Worm (Caenorhabditis elegans) whole organism, L4 larva: Measurements from ENCODE around the gene fbxa-208.
A peak's percentile ranks its signal among the peaks of the same experiment; 100 is the strongest.

Source experiments
- F37D6.2 ChIP-seq: sonication (generic microtip); optimal IDR thresholded peaks from 2 replicates; lab custom pipeline; 2016; ENCODE audit warnings: mild to moderate bottlenecking, missing genetic modification characterization, missing compliant biosample characterization
- Y105C5A.15 ChIP-seq: fragments of 200-800 bp; sonication (Bioruptor generic); IDR thresholded peaks from 2 replicates; pipeline ENCODE4 v1.3.6; 2022; ENCODE audit warnings: missing genetic modification characterization, missing compliant biosample characterization
- aha-1 ChIP-seq: fragments of 150-350 bp; peaks from one replicate; lab custom pipeline; 2014; ENCODE audit warnings: missing biosample characterization, missing genetic modification characterization
- arid-1 ChIP-seq: fragments of 200-800 bp; sonication (Bioruptor generic); conservative IDR thresholded peaks from 2 replicates; pipeline ENCODE4 v1.3.6; 2022; ENCODE audit warnings: missing genetic modification reagents, missing genetic modification characterization, missing compliant biosample characterization
- attf-4 ChIP-seq: sonication (generic microtip); optimal IDR thresholded peaks from 3 replicates; lab custom pipeline; 2017; ENCODE audit warnings: missing biosample characterization, missing genetic modification characterization
- ceh-28 ChIP-seq: fragments of 150-350 bp; optimal IDR thresholded peaks from 2 replicates; lab custom pipeline; 2014; ENCODE audit warnings: missing biosample characterization, missing genetic modification reagents, missing genetic modification characterization
- ceh-44 ChIP-seq: fragments of 200-800 bp; sonication (Bioruptor generic); IDR thresholded peaks from 2 replicates; pipeline ENCODE4 v1.3.6; 2022; ENCODE audit warnings: missing genetic modification reagents, missing genetic modification characterization, missing compliant biosample characterization
- ceh-62 ChIP-seq: sonication (generic microtip); optimal IDR thresholded peaks from 2 replicates; lab custom pipeline; 2017; ENCODE audit warnings: missing biosample characterization, missing genetic modification characterization
- daf-19 ChIP-seq: fragments of 200-800 bp; sonication (Bioruptor generic); conservative IDR thresholded peaks from 2 replicates; pipeline ENCODE4 v1.3.6; 2022; ENCODE audit warnings: missing genetic modification characterization, missing compliant biosample characterization
- dmd-8 ChIP-seq: fragments of 200-800 bp; sonication (Bioruptor generic); IDR thresholded peaks from 2 replicates; pipeline ENCODE4 v1.3.6; 2022; ENCODE audit warnings: missing genetic modification characterization, missing compliant biosample characterization
- dmd-9 ChIP-seq: fragments of 200-800 bp; sonication (Bioruptor generic); IDR thresholded peaks from 2 replicates; pipeline ENCODE4 v1.3.6; 2022; ENCODE audit warnings: missing genetic modification reagents, missing genetic modification characterization, missing compliant biosample characterization
- dpl-1 ChIP-seq: fragments of 150-350 bp; optimal IDR thresholded peaks from 2 replicates; lab custom pipeline; 2014; ENCODE audit warnings: missing biosample characterization, missing genetic modification reagents, missing genetic modification characterization
- dve-1 ChIP-seq: sonication (generic microtip); optimal IDR thresholded peaks from 2 replicates; lab custom pipeline; 2017; ENCODE audit warnings: antibody characterized with exemption, mild to moderate bottlenecking, missing genetic modification characterization, missing compliant biosample characterization; ENCODE audit not compliant: insufficient read depth
- egl-27 ChIP-seq: sonication (generic microtip); optimal IDR thresholded peaks from 3 replicates; lab custom pipeline; 2017; ENCODE audit warnings: missing biosample characterization, missing genetic modification reagents, missing genetic modification characterization
- egl-43 ChIP-seq: fragments of 200-800 bp; sonication (Bioruptor generic); IDR thresholded peaks from 2 replicates; pipeline ENCODE4 v1.3.6; 2022; ENCODE audit warnings: missing genetic modification reagents, missing genetic modification characterization, missing compliant biosample characterization
- gei-8 ChIP-seq: fragments of 200-800 bp; sonication (Bioruptor generic); optimal IDR thresholded peaks from 2 replicates; lab custom pipeline; 2018; ENCODE audit warnings: mild to moderate bottlenecking, missing genetic modification characterization, missing compliant biosample characterization
- hif-1 ChIP-seq, 2 experiments: sonication (generic microtip); optimal IDR thresholded peaks; 2 replicates each; lab custom pipeline; 2016 to 2017; ENCODE audit warnings: missing compliant biosample characterization in 2 of 2, missing genetic modification characterization in 2 of 2, missing genetic modification reagents in 2 of 2, missing genotype in 2 of 2, mild to moderate bottlenecking in 1 of 2
- hlh-11 ChIP-seq: fragments of 200-800 bp; sonication (Bioruptor generic); optimal IDR thresholded peaks from 2 replicates; lab custom pipeline; 2018; ENCODE audit warnings: mild to moderate bottlenecking, missing genetic modification characterization, missing compliant biosample characterization
- hlh-30 ChIP-seq: sonication (generic microtip); optimal IDR thresholded peaks from 2 replicates; lab custom pipeline; 2017; ENCODE audit warnings: antibody characterized with exemption, mild to moderate bottlenecking, missing genetic modification characterization, missing compliant biosample characterization; ENCODE audit not compliant: insufficient read depth
- lim-7 ChIP-seq: fragments of 200-800 bp; sonication (Bioruptor generic); IDR thresholded peaks from 2 replicates; pipeline ENCODE4 v1.3.6; 2022; ENCODE audit warnings: missing genetic modification characterization, missing compliant biosample characterization
- lin-1 ChIP-seq: fragments of 200-800 bp; sonication (Bioruptor generic); IDR thresholded peaks from 2 replicates; pipeline ENCODE4 v1.3.6; 2022; ENCODE audit warnings: missing genetic modification reagents, missing genetic modification characterization, missing compliant biosample characterization
- lin-13 ChIP-seq: fragments of 150-350 bp; optimal IDR thresholded peaks from 2 replicates; lab custom pipeline; 2014; ENCODE audit warnings: missing biosample characterization, missing genetic modification reagents, missing genetic modification characterization
- lin-15B ChIP-seq: fragments of 150-350 bp; sonication (generic microtip); optimal IDR thresholded peaks from 3 replicates; lab custom pipeline; 2014; ENCODE audit warnings: missing biosample characterization, missing genetic modification characterization
- lin-29 ChIP-seq: fragments of 200-800 bp; sonication (Bioruptor generic); IDR thresholded peaks from 2 replicates; pipeline ENCODE4 v1.3.6; 2022; ENCODE audit warnings: missing genetic modification reagents, missing genetic modification characterization, missing compliant biosample characterization
- lin-38 ChIP-seq: fragments of 200-800 bp; sonication (Bioruptor generic); IDR thresholded peaks from 2 replicates; pipeline ENCODE4 v1.3.6; 2022; ENCODE audit warnings: missing genetic modification reagents, missing genetic modification characterization, missing compliant biosample characterization
- lsy-2 ChIP-seq, 2 experiments: fragments of 150-350 bp in 1 of 2; sonication (generic microtip) in 1 of 2; optimal IDR thresholded peaks; 2 replicates each; lab custom pipeline; 2014 to 2017; ENCODE audit warnings: missing biosample characterization in 2 of 2, missing genetic modification characterization in 2 of 2
- madf-9 ChIP-seq: fragments of 200-800 bp; sonication (Bioruptor generic); conservative IDR thresholded peaks from 2 replicates; pipeline ENCODE4 v1.3.6; 2022; ENCODE audit warnings: missing genetic modification reagents, missing genetic modification characterization, missing compliant biosample characterization
- mep-1 ChIP-seq: fragments of 150-350 bp; sonication (generic microtip); optimal IDR thresholded peaks from 3 replicates; lab custom pipeline; 2014; ENCODE audit warnings: missing biosample characterization, missing genetic modification characterization
- mes-2 ChIP-seq: sonication (generic microtip); optimal IDR thresholded peaks from 2 replicates; lab custom pipeline; 2016; ENCODE audit warnings: missing genotype, mild to moderate bottlenecking, missing genetic modification characterization, missing compliant biosample characterization; ENCODE audit not compliant: poor library complexity, severe bottlenecking
- mxl-3 ChIP-seq: fragments of 200-800 bp; sonication (Bioruptor generic); optimal IDR thresholded peaks from 2 replicates; lab custom pipeline; 2018; ENCODE audit warnings: mild to moderate bottlenecking, missing genetic modification characterization, missing compliant biosample characterization
- nhr-102 ChIP-seq: sonication (generic microtip); optimal IDR thresholded peaks from 2 replicates; lab custom pipeline; 2016; ENCODE audit warnings: mild to moderate bottlenecking, missing genetic modification characterization, moderate library complexity, missing compliant biosample characterization
- nhr-11 ChIP-seq: fragments of 150-350 bp; optimal IDR thresholded peaks from 2 replicates; lab custom pipeline; 2014; ENCODE audit warnings: missing biosample characterization, missing genetic modification characterization
- nhr-25 ChIP-seq: sonication (generic microtip); optimal IDR thresholded peaks from 2 replicates; lab custom pipeline; 2017; ENCODE audit warnings: missing genetic modification characterization, mild to moderate bottlenecking, missing compliant biosample characterization, antibody characterized with exemption, moderate library complexity, borderline replicate concordance; ENCODE audit not compliant: insufficient read depth
- nhr-42 ChIP-seq: fragments of 200-800 bp; sonication (Bioruptor generic); IDR thresholded peaks from 2 replicates; pipeline ENCODE4 v1.3.6; 2022; ENCODE audit warnings: missing genetic modification characterization, missing compliant biosample characterization
- nhr-48 ChIP-seq: sonication (generic microtip); optimal IDR thresholded peaks from 2 replicates; lab custom pipeline; 2016; ENCODE audit warnings: mild to moderate bottlenecking, missing genetic modification characterization, missing compliant biosample characterization
- pha-4 ChIP-seq, 2 experiments: fragments of 150-350 bp in 1 of 2; fragments of 200-800 bp in 1 of 2; sonication (Bioruptor generic) in 1 of 2; IDR thresholded peaks in 1 of 2; optimal IDR thresholded peaks in 1 of 2; 2 replicates each; pipeline versions ENCODE4 v1.3.6 to Lab custom; 2014 to 2022; ENCODE audit warnings: missing genetic modification characterization in 2 of 2, missing genetic modification reagents in 2 of 2, missing biosample characterization in 1 of 2, missing compliant biosample characterization in 1 of 2
- rbr-2 ChIP-seq: sonication (generic microtip); optimal IDR thresholded peaks from 2 replicates; lab custom pipeline; 2016; ENCODE audit warnings: missing genotype, missing genetic modification characterization, missing compliant biosample characterization
- set-16 ChIP-seq: fragments of 200-800 bp; sonication (Bioruptor generic); IDR thresholded peaks from 2 replicates; pipeline ENCODE4 v1.3.6; 2022; ENCODE audit warnings: missing genetic modification reagents, missing genetic modification characterization, missing compliant biosample characterization
- snpc-1.2 ChIP-seq: fragments of 200-800 bp; sonication (Bioruptor generic); IDR thresholded peaks from 2 replicates; pipeline ENCODE4 v1.3.6; 2022; ENCODE audit warnings: missing genetic modification reagents, missing genetic modification characterization, missing compliant biosample characterization
- unc-130 ChIP-seq: sonication (generic microtip); optimal IDR thresholded peaks from 2 replicates; lab custom pipeline; 2016; ENCODE audit warnings: missing genetic modification reagents, missing genetic modification characterization, missing compliant biosample characterization
- unc-62 ChIP-seq, 3 experiments: fragments of 150-350 bp in 1 of 3; sonication (generic microtip); optimal IDR thresholded peaks in 2 of 3; peaks in 1 of 3; 1 replicate in 1 of 3; 2 replicates in 2 of 3; lab custom pipeline; 2014 to 2017; ENCODE audit warnings: missing biosample characterization in 3 of 3, missing genetic modification characterization in 3 of 3, missing genetic modification reagents in 3 of 3, missing genotype in 1 of 3
- vab-7 ChIP-seq: fragments of 200-800 bp; sonication (Bioruptor generic); IDR thresholded peaks from 2 replicates; pipeline ENCODE4 v1.3.6; 2022; ENCODE audit warnings: missing genetic modification reagents, missing genetic modification characterization, missing compliant biosample characterization
- zip-11 ChIP-seq: fragments of 200-800 bp; sonication (Bioruptor generic); IDR thresholded peaks from 2 replicates; pipeline ENCODE4 v1.3.6; 2022; ENCODE audit warnings: missing genetic modification characterization, missing compliant biosample characterization
- ztf-7 ChIP-seq: fragments of 150-350 bp; optimal IDR thresholded peaks from 2 replicates; lab custom pipeline; 2014; ENCODE audit warnings: missing biosample characterization, missing genetic modification characterization

Gene fbxa-208

ce11 chrIII:1214680-1215079 is 41.9 kb upstream of the fbxa-208 start, which contains the start of gene Y119D3B.21 (continued):
- TF ChIP-seq hlh-30 (tag; lab: Kevin White, UChicago) = no peak
- TF ChIP-seq ztf-7 (tag; lab: Kevin White, UChicago) = no peak
- no peak for TF ChIP-seq ceh-44 (GFP tag; lab: Robert Waterston, UW)
- TF ChIP-seq, all 104 proteins: peak for 15

- TF ChIP-seq F37D6.2 = no peak
- TF ChIP-seq lin-1 = no peak
- TF ChIP-seq aha-1 (tag; lab: Kevin White, UChicago) = peak; percentile 22
- TF ChIP-seq ceh-28 (tag; lab: Kevin White, UChicago) = peak; percentile 70
- no peak for TF ChIP-seq lin-15B (tag; lab: Kevin White, UChicago)
- no peak for TF ChIP-seq ceh-44 (GFP tag; lab: Robert Waterston, UW)
Observed at ce11 chrIII:1216096-1216495, 40.5 kb upstream of the fbxa-208 start.

- no peak for TF ChIP-seq lin-29 (GFP tag; lab: Robert Waterston, UW)
- TF ChIP-seq unc-130 = peak; percentile 24
- TF ChIP-seq ceh-62 (tag; lab: Kevin White, UChicago) = no peak
- peak; percentile 44; the same call in 1 of the 2 replicates for TF ChIP-seq snpc-1.2 (GFP tag; lab: Robert Waterston, UW)
- no peak for TF ChIP-seq madf-9 (GFP tag; lab: Robert Waterston, UW)
- TF ChIP-seq nhr-48 (tag; lab: Kevin White, UChicago) = no peak
- peak; percentile 65 for TF ChIP-seq lin-38 (GFP tag; lab: Robert Waterston, UW)
- no peak for TF ChIP-seq nhr-25
- peak; percentile 31 for TF ChIP-seq mep-1 (tag; lab: Kevin White, UChicago)
- no peak for TF ChIP-seq nhr-11
- peak in 1 of 2 experiments; percentile 22 for TF ChIP-seq hif-1 (tag; optimal IDR thresholded peaks at IDR 0.05; lab: Kevin White, UChicago)
- no peak for TF ChIP-seq attf-4 (tag; lab: Kevin White, UChicago)
- TF ChIP-seq unc-62 (GFP tag; optimal IDR thresholded peaks at IDR 0.05 in 1 of 2; lab: Kevin White, UChicago) = peak in 1 of 2 experiments; percentile 36
- TF ChIP-seq unc-62 (tag; optimal IDR thresholded peaks at IDR 0.05; lab: Kevin White, UChicago) = no peak
- 0 out of 2 replicates have a peak, but pooled peaks have one; percentile 38 for TF ChIP-seq Y105C5A.15
- TF ChIP-seq dve-1 = peak; percentile 3
- peak; percentile 34; the same call in 1 of the 2 replicates for TF ChIP-seq pha-4 (GFP tag; IDR thresholded peaks at IDR 0.05; lab: Robert Waterston, UW)
- no peak for TF ChIP-seq pha-4 (tag; optimal IDR thresholded peaks at IDR 0.05; lab: Kevin White, UChicago)
- peak; percentile 71; the same call in 1 of the 2 replicates for TF ChIP-seq egl-43 (GFP tag; lab: Robert Waterston, UW)
- no peak for TF ChIP-seq dpl-1 (GFP tag; lab: Kevin White, UChicago)
- peak; percentile 13 for TF ChIP-seq hlh-11 (tag; lab: Kevin White, UChicago)
- TF ChIP-seq nhr-102 (tag; lab: Kevin White, UChicago) = peak; percentile 26
- TF ChIP-seq aha-1 (tag; lab: Kevin White, UChicago) = peak; percentile 85
- TF ChIP-seq zip-11 (GFP tag; lab: Robert Waterston, UW) = 0 out of 2 replicates have a peak, but pooled peaks have one; percentile 38
- 0 out of 2 replicates have a peak, but pooled peaks have one; percentile 7 for TF ChIP-seq nhr-42 (GFP tag; lab: Robert Waterston, UW)
- TF ChIP-seq dmd-8 (GFP tag; lab: Robert Waterston, UW) = peak; percentile 31; the same call in 1 of the 2 replicates
- TF ChIP-seq set-16 (GFP tag; lab: Robert Waterston, UW) = peak; percentile 66
- peak; percentile 72 for TF ChIP-seq mes-2
- peak in 1 of 2 experiments; percentile 2 for TF ChIP-seq lsy-2 (tag; optimal IDR thresholded peaks at IDR 0.05; lab: Kevin White, UChicago)
- peak; percentile 38 for TF ChIP-seq rbr-2 (tag; lab: Kevin White, UChicago)
- 0 out of 2 replicates have a peak, but pooled peaks have one; percentile 45 for TF ChIP-seq dmd-9 (GFP tag; lab: Robert Waterston, UW)
- TF ChIP-seq lim-7 (GFP tag; lab: Robert Waterston, UW) = peak; percentile 68; the same call in 1 of the 2 replicates
- no peak for TF ChIP-seq daf-19 (GFP tag; lab: Robert Waterston, UW)
- no peak for TF ChIP-seq egl-27 (tag; lab: Kevin White, UChicago)
- TF ChIP-seq vab-7 (GFP tag; lab: Robert Waterston, UW) = peak; percentile 38; the same call in 1 of the 2 replicates
- no peak for TF ChIP-seq gei-8 (GFP tag; lab: Kevin White, UChicago)
- no peak for TF ChIP-seq mxl-3 (GFP tag; lab: Kevin White, UChicago)
- peak; percentile 55 for TF ChIP-seq lin-13
- TF ChIP-seq arid-1 (GFP tag; lab: Robert Waterston, UW) = peak; percentile 57; the same call in 1 of the 2 replicates
Observed at ce11 chrIII:1218221-1218620, 38.4 kb upstream of the fbxa-208 start.
